Worm (Caenorhabditis elegans): ENCODE measurements around the gene srg-61.

The srg-61 gene

DNA sequence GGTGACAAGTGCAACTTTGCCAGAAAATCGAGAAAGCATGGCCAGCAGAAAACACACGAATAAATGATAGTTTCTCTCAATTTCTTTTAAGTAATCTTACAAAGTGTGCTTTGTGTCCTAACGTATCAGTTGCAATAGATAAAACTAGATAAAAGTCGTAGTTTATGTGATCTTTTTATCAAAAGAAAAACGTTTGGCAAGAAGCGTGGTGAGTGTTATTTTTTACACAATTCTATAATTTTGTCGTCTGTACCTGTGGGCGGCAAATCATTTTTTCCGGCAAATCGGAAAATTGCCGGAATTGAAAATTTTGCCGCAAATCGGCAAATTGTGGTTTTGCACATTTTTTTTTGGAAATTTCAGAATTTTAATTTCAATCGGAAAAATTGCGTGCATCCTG lies 27.3 kb upstream of the srg-61 start, which contains the start of gene R05D8.9:
R05D8.9 (minus strand) TSS at position 101 of the 400 bp plus-strand sequence.
- TF ChIP-seq dmd-4 (tag; optimal IDR thresholded peaks at IDR 0.05; ENCODE audit: borderline replicate concordance): no peak
- no peak for TF ChIP-seq lim-6 (tag; optimal IDR thresholded peaks at IDR 0.05)
- TF ChIP-seq F13H6.1 (tag; optimal IDR thresholded peaks at IDR 0.05): no peak

DNA sequence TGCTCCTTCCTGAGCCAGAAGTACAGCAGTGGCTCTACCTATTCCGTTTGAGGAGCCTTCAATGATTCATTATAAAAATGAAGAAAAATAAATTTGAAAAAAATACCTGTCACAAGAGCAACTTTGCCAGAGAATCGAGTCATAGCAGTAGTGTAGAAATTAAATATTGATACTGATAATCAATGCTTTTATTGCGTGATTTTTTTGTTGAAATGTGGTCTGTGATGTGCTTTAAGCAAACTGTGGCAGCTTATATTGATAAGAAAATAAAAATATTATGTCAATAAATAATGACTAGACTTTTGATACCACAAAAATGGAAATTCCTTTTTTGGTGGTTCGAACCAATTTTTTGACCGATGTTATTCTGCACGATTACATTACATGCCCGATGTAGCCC lies 24.9 kb upstream of the srg-61 start, which contains the start of gene dhs-14:
dhs-14 (minus strand) TSS at position 149 of the 400 bp plus-strand sequence.
- no peak for TF ChIP-seq fax-1 (tag; optimal IDR thresholded peaks at IDR 0.05)
- TF ChIP-seq ttx-3 (tag; optimal IDR thresholded peaks at IDR 0.05): no peak
- no peak for TF ChIP-seq ahr-1 (tag; optimal IDR thresholded peaks at IDR 0.05)
- TF ChIP-seq ceh-19 (GFP tag; optimal IDR thresholded peaks at IDR 0.05): no peak
- TF ChIP-seq K09A11.1 (tag; optimal IDR thresholded peaks at IDR 0.05; ENCODE audit: insufficient read depth): no peak
- no peak for TF ChIP-seq unc-42 (tag; optimal IDR thresholded peaks at IDR 0.05)
- TF ChIP-seq ref-2 (tag; optimal IDR thresholded peaks at IDR 0.05): no peak
- TF ChIP-seq hlh-13 (GFP tag; optimal IDR thresholded peaks at IDR 0.05): no peak
- no peak for TF ChIP-seq pag-3 (tag; optimal IDR thresholded peaks at IDR 0.05; ENCODE audit: borderline replicate concordance)
- TF ChIP-seq tbx-2 (tag; optimal IDR thresholded peaks at IDR 0.05): no peak
- TF ChIP-seq fkh-6 (tag; optimal IDR thresholded peaks at IDR 0.05): no peak
- TF ChIP-seq lim-6 (tag; optimal IDR thresholded peaks at IDR 0.05): no peak
- TF ChIP-seq nhr-11 (tag; optimal IDR thresholded peaks at IDR 0.05): no peak
- TF ChIP-seq rnt-1 (tag; optimal IDR thresholded peaks at IDR 0.05): no peak
- no peak for TF ChIP-seq hlh-30 (tag; optimal IDR thresholded peaks at IDR 0.05; ENCODE audit: insufficient read depth)

DNA sequence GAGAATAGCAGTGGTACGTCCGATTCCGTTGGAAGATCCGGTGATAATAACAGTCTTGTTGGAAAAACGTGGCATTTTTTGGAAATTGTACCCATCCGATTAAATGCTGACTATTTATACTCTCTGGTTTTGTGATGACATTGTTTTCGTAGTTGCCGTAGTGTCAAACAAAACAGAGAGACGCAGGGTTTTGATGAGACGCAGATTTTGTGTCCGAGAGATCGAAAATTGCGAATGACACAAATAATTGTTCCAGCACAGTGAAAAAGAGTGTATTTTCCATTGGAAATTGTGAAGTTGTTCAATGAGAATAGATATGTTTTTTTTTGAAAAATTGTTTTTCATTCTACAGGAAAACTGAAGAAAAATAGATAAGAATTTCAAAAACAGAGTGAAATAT lies 23.0 kb upstream of the srg-61 start, which contains the start of gene R05D8.7:
R05D8.7 (minus strand) TSS at position 104 of the 400 bp plus-strand sequence.
- TF ChIP-seq tbx-7 (tag; optimal IDR thresholded peaks at IDR 0.05): no peak
- no peak for TF ChIP-seq ceh-24 (tag; optimal IDR thresholded peaks at IDR 0.05)

DNA sequence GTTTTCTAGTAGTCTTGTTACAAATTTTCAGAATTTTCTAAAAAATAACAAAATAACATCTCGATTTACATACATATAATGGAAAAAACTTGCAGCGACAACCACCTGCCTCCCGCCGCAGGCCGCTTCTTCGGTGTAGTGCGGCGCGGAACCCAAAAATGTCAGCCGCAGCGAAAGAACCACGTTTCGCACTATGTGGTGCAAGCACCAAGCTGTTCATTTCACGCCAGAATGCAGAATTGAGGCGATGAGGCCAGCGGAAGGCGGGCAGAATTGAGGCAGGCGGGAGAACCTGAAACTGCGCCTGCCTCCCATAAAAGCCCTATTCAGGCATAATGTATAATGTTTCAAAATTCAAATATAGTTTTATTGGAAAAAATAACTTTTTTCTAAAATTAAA lies 21.3 kb upstream of the srg-61 start:
- TF ChIP-seq C38D4.7 (GFP tag; optimal IDR thresholded peaks at IDR 0.05): no peak
- TF ChIP-seq nhr-11 (tag; optimal IDR thresholded peaks at IDR 0.05): no peak
- no peak for TF ChIP-seq odd-2 (tag; optimal IDR thresholded peaks at IDR 0.05)
- no peak for TF ChIP-seq sox-4 (tag; optimal IDR thresholded peaks at IDR 0.05)
- TF ChIP-seq ceh-48 (tag; optimal IDR thresholded peaks at IDR 0.05): no peak
- no peak for TF ChIP-seq eyg-1 (tag; optimal IDR thresholded peaks at IDR 0.05)
- no peak for TF ChIP-seq K09A11.1 (tag; optimal IDR thresholded peaks at IDR 0.05; ENCODE audit: insufficient read depth)
- TF ChIP-seq ceh-19 (GFP tag; optimal IDR thresholded peaks at IDR 0.05): no peak
- no peak for TF ChIP-seq ttx-3 (tag; optimal IDR thresholded peaks at IDR 0.05)
- no peak for TF ChIP-seq hlh-15 (tag; optimal IDR thresholded peaks at IDR 0.05)
- TF ChIP-seq lim-6 (tag; optimal IDR thresholded peaks at IDR 0.05): no peak
- no peak for TF ChIP-seq pqm-1 (tag; optimal IDR thresholded peaks at IDR 0.05)
- TF ChIP-seq ceh-34 (tag; optimal IDR thresholded peaks at IDR 0.05): no peak
- TF ChIP-seq lin-11 (tag; optimal IDR thresholded peaks at IDR 0.05): no peak
- TF ChIP-seq gmeb-2 (tag; optimal IDR thresholded peaks at IDR 0.05): no peak
- no peak for TF ChIP-seq unc-86 (tag; optimal IDR thresholded peaks at IDR 0.05)

DNA sequence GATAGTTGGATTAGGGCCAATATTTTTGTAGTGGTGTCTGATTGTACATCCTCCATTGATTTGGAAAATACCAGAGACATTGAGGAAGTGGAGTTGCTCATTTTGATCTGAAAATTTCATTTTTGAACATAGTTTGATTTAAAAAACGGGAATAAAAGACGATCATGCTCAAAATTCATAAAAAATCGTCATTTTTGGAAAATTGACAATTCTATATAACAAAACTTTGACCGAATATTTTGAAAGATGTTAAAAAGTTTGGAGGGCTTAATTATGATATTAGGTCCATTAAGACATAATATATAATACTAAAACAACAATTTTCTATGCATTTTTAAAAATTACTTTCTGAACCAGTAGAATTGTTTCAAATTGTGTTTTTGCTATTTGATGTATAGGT lies 19.3 kb upstream of the srg-61 start, which contains the start of gene srg-58:
srg-58 (minus strand) TSS at position 101 of the 400 bp plus-strand sequence.
- TF ChIP-seq tbx-7 (tag; optimal IDR thresholded peaks at IDR 0.05): no peak
- TF ChIP-seq gmeb-2 (tag; optimal IDR thresholded peaks at IDR 0.05): no peak
- TF ChIP-seq C38D4.7 (GFP tag; optimal IDR thresholded peaks at IDR 0.05): no peak
- TF ChIP-seq T23F11.4 (GFP tag; optimal IDR thresholded peaks at IDR 0.05): no peak
- no peak for TF ChIP-seq eyg-1 (tag; optimal IDR thresholded peaks at IDR 0.05)
- no peak for TF ChIP-seq pha-4 (tag; optimal IDR thresholded peaks at IDR 0.05)
- TF ChIP-seq ztf-16 (tag; optimal IDR thresholded peaks at IDR 0.05): no peak
- TF ChIP-seq ref-2 (tag; optimal IDR thresholded peaks at IDR 0.05): no peak
- no peak for TF ChIP-seq pat-9 (tag; optimal IDR thresholded peaks at IDR 0.05)
- TF ChIP-seq nfya-1 (tag; optimal IDR thresholded peaks at IDR 0.05): no peak
- TF ChIP-seq ets-4 (tag; optimal IDR thresholded peaks at IDR 0.05): no peak
- TF ChIP-seq elt-4 (tag; optimal IDR thresholded peaks at IDR 0.05): no peak
- TF ChIP-seq pqm-1 (tag; optimal IDR thresholded peaks at IDR 0.05): no peak
- TF ChIP-seq nhr-232 (tag; optimal IDR thresholded peaks at IDR 0.05): no peak
- TF ChIP-seq nhr-11 (tag; optimal IDR thresholded peaks at IDR 0.05): no peak
- no peak for TF ChIP-seq hlh-8 (tag; optimal IDR thresholded peaks at IDR 0.05)
- no peak for TF ChIP-seq zip-5 (tag; optimal IDR thresholded peaks at IDR 0.05)

All from whole organism, late embryonic.